Worm (Caenorhabditis elegans) whole organism, L2 larva: ENCODE measurements around the gene hrg-4.

Source experiments
- blmp-1 ChIP-seq: sonication (generic microtip); optimal IDR thresholded peaks from 2 replicates; lab custom pipeline; 2017; ENCODE audit warnings: missing genetic modification characterization, mild to moderate bottlenecking, missing compliant biosample characterization, antibody characterized with exemption, moderate library complexity; ENCODE audit not compliant: insufficient read depth
- lin-39 ChIP-seq: fragments of 150-350 bp; optimal IDR thresholded peaks from 2 replicates; lab custom pipeline; 2014; ENCODE audit warnings: missing biosample characterization, missing genetic modification reagents, missing genetic modification characterization
- nhr-11 ChIP-seq: fragments of 150-350 bp; optimal IDR thresholded peaks from 2 replicates; lab custom pipeline; 2014; ENCODE audit warnings: missing biosample characterization, missing genetic modification characterization
- nhr-77 ChIP-seq: fragments of 150-350 bp; optimal IDR thresholded peaks from 2 replicates; lab custom pipeline; 2014; ENCODE audit warnings: missing biosample characterization, missing genetic modification characterization

- no peak for TF ChIP-seq nhr-77
- TF ChIP-seq blmp-1 (tag; lab: Kevin White, UChicago) = no peak
- TF ChIP-seq nhr-11 (tag; lab: Kevin White, UChicago) = no peak
- TF ChIP-seq lin-39 (tag; lab: Kevin White, UChicago) = no peak
Measured at ce11 chrIV:11063962-11064361, 33.2 kb upstream of the hrg-4 start, which contains the start of gene ttr-16.
